Worm (Caenorhabditis elegans) whole organism, L2 larva: ENCODE data around the gene srg-27.

Source experiments
- C34F6.9 ChIP-seq: fragments of 150-350 bp; optimal IDR thresholded peaks from 2 replicates; lab custom pipeline; 2014; ENCODE audit warnings: missing biosample characterization, missing genetic modification characterization
- ceh-82 ChIP-seq: fragments of 150-350 bp; optimal IDR thresholded peaks from 2 replicates; lab custom pipeline; 2014; ENCODE audit warnings: missing biosample characterization, missing genetic modification characterization
- crh-2 ChIP-seq: sonication (generic microtip); optimal IDR thresholded peaks from 2 replicates; lab custom pipeline; 2017; ENCODE audit warnings: missing biosample characterization, missing genetic modification characterization
- elt-1 ChIP-seq: fragments of 150-350 bp; optimal IDR thresholded peaks from 2 replicates; lab custom pipeline; 2014; ENCODE audit warnings: missing biosample characterization, missing genetic modification characterization
- lin-13 ChIP-seq: fragments of 150-350 bp; optimal IDR thresholded peaks from 2 replicates; lab custom pipeline; 2014; ENCODE audit warnings: missing biosample characterization, missing genetic modification reagents, missing genetic modification characterization
- lsy-2 ChIP-seq, 2 experiments: fragments of 150-350 bp in 1 of 2; sonication (generic microtip) in 1 of 2; optimal IDR thresholded peaks; 2 replicates each; lab custom pipeline; 2014 to 2017; ENCODE audit warnings: missing biosample characterization in 2 of 2, missing genetic modification characterization in 2 of 2
- mdl-1 ChIP-seq, 2 experiments: fragments of 150-350 bp in 1 of 2; sonication (generic microtip) in 1 of 2; optimal IDR thresholded peaks; 2 replicates each; lab custom pipeline; 2017; ENCODE audit warnings: missing biosample characterization in 2 of 2, missing genetic modification characterization in 2 of 2
- nhr-237 ChIP-seq: fragments of 150-350 bp; optimal IDR thresholded peaks from 2 replicates; lab custom pipeline; 2014; ENCODE audit warnings: missing biosample characterization, missing genetic modification characterization
- nhr-77 ChIP-seq: fragments of 150-350 bp; optimal IDR thresholded peaks from 2 replicates; lab custom pipeline; 2014; ENCODE audit warnings: missing biosample characterization, missing genetic modification characterization
- sem-4 ChIP-seq: fragments of 150-350 bp; optimal IDR thresholded peaks from 2 replicates; lab custom pipeline; 2014; ENCODE audit warnings: missing biosample characterization, missing genetic modification reagents, missing genetic modification characterization
- unc-55 ChIP-seq: fragments of 150-350 bp; sonication (generic microtip); optimal IDR thresholded peaks from 3 replicates; lab custom pipeline; 2014; ENCODE audit warnings: missing biosample characterization, missing genetic modification reagents, missing genetic modification characterization
- ztf-1 ChIP-seq: fragments of 200-800 bp; sonication (Bioruptor generic); conservative IDR thresholded peaks from 2 replicates; pipeline ENCODE4 v1.3.6; 2022; ENCODE audit warnings: missing genetic modification characterization, missing compliant biosample characterization
- ztf-11 ChIP-seq: sonication (generic microtip); optimal IDR thresholded peaks from 2 replicates; lab custom pipeline; 2017; ENCODE audit warnings: missing biosample characterization, missing genetic modification characterization
- ztf-4 ChIP-seq: fragments of 150-350 bp; optimal IDR thresholded peaks from 2 replicates; lab custom pipeline; 2014; ENCODE audit warnings: missing biosample characterization, missing genetic modification characterization

ce11 chrV:5364863-5365262 is 25.3 kb downstream of the srg-27 start, which contains the start of gene T09D3.8:
- no peak for TF ChIP-seq ceh-82 (tag; lab: Kevin White, UChicago)
- TF ChIP-seq sem-4 = no peak
- no peak for TF ChIP-seq nhr-237 (tag; lab: Kevin White, UChicago)
- no peak for TF ChIP-seq lin-13
- TF ChIP-seq unc-55 (GFP tag; lab: Kevin White, UChicago) = no peak
- TF ChIP-seq C34F6.9 (tag; lab: Kevin White, UChicago) = no peak
- TF ChIP-seq nhr-77 (tag; lab: Kevin White, UChicago) = no peak
- no peak for TF ChIP-seq crh-2
- no peak for TF ChIP-seq mdl-1 (tag; optimal IDR thresholded peaks at IDR 0.05; lab: Kevin White, UChicago)
- no peak for TF ChIP-seq lsy-2 (tag; optimal IDR thresholded peaks at IDR 0.05; lab: Kevin White, UChicago)
- no peak for TF ChIP-seq ztf-1 (GFP tag; lab: Robert Waterston, UW)
- no peak for TF ChIP-seq ztf-4
- TF ChIP-seq elt-1 (tag; lab: Kevin White, UChicago) = no peak
- no peak for TF ChIP-seq ztf-11 (tag; lab: Kevin White, UChicago)
